Fruit fly (Drosophila melanogaster) whole organism, embryonic: ENCODE measurements around the gene CG10510.

Experiments
- B-H1 ChIP-seq: fragments of 200-800 bp; sonication (Bioruptor generic); IDR thresholded peaks from 3 replicates; pipeline ENCODE4 v1.3.6; 2022; ENCODE audit warnings: missing biosample characterization, missing genetic modification characterization
- CG10431 ChIP-seq: fragments of 200-800 bp; sonication (Bioruptor generic); optimal IDR thresholded peaks from 3 replicates; lab custom pipeline; 2018; ENCODE audit warnings: missing biosample characterization, mild to moderate bottlenecking, missing genetic modification characterization
- CG14441 ChIP-seq: fragments of 200-800 bp; sonication (Bioruptor generic); IDR thresholded peaks from 2 replicates; pipeline ENCODE4 v1.3.6; 2022; ENCODE audit warnings: missing biosample characterization, missing genetic modification characterization
- CG4424 ChIP-seq: fragments of 200-800 bp; sonication (Bioruptor generic); optimal IDR thresholded peaks from 3 replicates; lab custom pipeline; 2016; ENCODE audit warnings: missing biosample characterization, missing genetic modification characterization
- CG4707 ChIP-seq: fragments of 200-800 bp; sonication (Bioruptor generic); optimal IDR thresholded peaks from 2 replicates; lab custom pipeline; 2018; ENCODE audit warnings: missing biosample characterization, mild to moderate bottlenecking, missing genetic modification characterization, moderate library complexity
- Eip74EF ChIP-seq, 2 experiments: fragments of 200-800 bp in 1 of 2; fragments of >200 bp in 1 of 2; sonication (Bioruptor generic) in 1 of 2; optimal IDR thresholded peaks; 2 replicates each; lab custom pipeline; 2017 to 2019; ENCODE audit warnings: missing biosample characterization in 2 of 2, missing genetic modification characterization in 2 of 2, mild to moderate bottlenecking in 1 of 2, moderate library complexity in 1 of 2
- Xrp1 ChIP-seq: fragments of 200-800 bp; sonication (Bioruptor generic); IDR thresholded peaks from 2 replicates; pipeline ENCODE4 v1.3.6; 2022; ENCODE audit warnings: missing biosample characterization, missing genetic modification characterization
- ewg ChIP-seq: fragments of 200-800 bp; sonication (Bioruptor generic); optimal IDR thresholded peaks from 3 replicates; lab custom pipeline; 2017; ENCODE audit warnings: mild to moderate bottlenecking, missing biosample characterization, missing genetic modification reagents, missing genetic modification characterization
- gce ChIP-seq: fragments of 200-800 bp; sonication (Bioruptor generic); IDR thresholded peaks from 3 replicates; pipeline ENCODE4 v1.3.6; 2022; ENCODE audit warnings: missing biosample characterization, missing genetic modification characterization
- lilli ChIP-seq: fragments of 200-800 bp; sonication (Bioruptor generic); optimal IDR thresholded peaks from 3 replicates; lab custom pipeline; 2016; ENCODE audit warnings: missing biosample characterization, missing genetic modification characterization
- mld ChIP-seq: fragments of 200-800 bp; sonication (Bioruptor generic); IDR thresholded peaks from 3 replicates; pipeline ENCODE4 v1.3.6; 2022; ENCODE audit warnings: missing biosample characterization, missing genetic modification characterization; ENCODE audit not compliant: partially characterized antibody
- zen ChIP-seq: fragments of 200-800 bp; sonication (Bioruptor generic); optimal IDR thresholded peaks from 3 replicates; lab custom pipeline; 2018; ENCODE audit warnings: missing biosample characterization, mild to moderate bottlenecking, missing genetic modification characterization, moderate library complexity

- TF ChIP-seq CG4707 = no peak
- no peak for TF ChIP-seq CG14441 (GFP tag; lab: Robert Waterston, UW)
- no peak for TF ChIP-seq Xrp1 (GFP tag; lab: Robert Waterston, UW)
- no peak for TF ChIP-seq lilli (GFP tag; lab: Kevin White, UChicago)
- no peak for TF ChIP-seq Eip74EF (GFP tag; optimal IDR thresholded peaks at IDR 0.05; lab: Kevin White, UChicago)
- TF ChIP-seq gce (GFP tag; lab: Robert Waterston, UW) = no peak
- TF ChIP-seq CG10431 (GFP tag; lab: Kevin White, UChicago) = no peak
- TF ChIP-seq mld (GFP tag; lab: Robert Waterston, UW) = no peak
- no peak for TF ChIP-seq zen
- no peak for TF ChIP-seq B-H1 (GFP tag; lab: Robert Waterston, UW)
- no peak for TF ChIP-seq CG4424 (GFP tag; lab: Kevin White, UChicago)
- no peak for TF ChIP-seq ewg (GFP tag; lab: Kevin White, UChicago)
Observed at dm6 chr3L:21230762-21231161, 20.9 kb upstream of the CG10510 start.
